Worm (Caenorhabditis elegans) whole organism, late embryonic: ENCODE measurements around the gene cah-1.

ENCODE experiments used
- che-1 ChIP-seq: sonication (generic microtip); optimal IDR thresholded peaks from 2 replicates; lab custom pipeline; 2016; ENCODE audit warnings: mild to moderate bottlenecking, missing genetic modification characterization, missing compliant biosample characterization
- dve-1 ChIP-seq: sonication (generic microtip); optimal IDR thresholded peaks from 2 replicates; lab custom pipeline; 2017; ENCODE audit warnings: antibody characterized with exemption, mild to moderate bottlenecking, missing genetic modification characterization, missing compliant biosample characterization
- lin-11 ChIP-seq: fragments of 200-800 bp; sonication (Bioruptor generic); optimal IDR thresholded peaks from 2 replicates; lab custom pipeline; 2018; ENCODE audit warnings: mild to moderate bottlenecking, missing genetic modification characterization, missing compliant biosample characterization
- mec-3 ChIP-seq: sonication (generic microtip); optimal IDR thresholded peaks from 2 replicates; lab custom pipeline; 2016; ENCODE audit warnings: borderline replicate concordance, missing genetic modification characterization, missing compliant biosample characterization
- npax-4 ChIP-seq: sonication (generic microtip); optimal IDR thresholded peaks from 2 replicates; lab custom pipeline; 2016; ENCODE audit warnings: missing genetic modification characterization, missing compliant biosample characterization
- pag-3 ChIP-seq: sonication (generic microtip); optimal IDR thresholded peaks from 2 replicates; lab custom pipeline; 2016; ENCODE audit warnings: missing compliant biosample characterization, missing genetic modification characterization, borderline replicate concordance
- pat-9 ChIP-seq: fragments of 200-800 bp; sonication (Bioruptor generic); optimal IDR thresholded peaks from 2 replicates; lab custom pipeline; 2018; ENCODE audit warnings: mild to moderate bottlenecking, missing genetic modification characterization, moderate library complexity, missing compliant biosample characterization
- syd-9 ChIP-seq: sonication (generic microtip); optimal IDR thresholded peaks from 2 replicates; lab custom pipeline; 2016; ENCODE audit warnings: mild to moderate bottlenecking, missing genetic modification characterization, moderate library complexity, missing compliant biosample characterization
- unc-55 ChIP-seq: sonication (generic microtip); optimal IDR thresholded peaks from 2 replicates; lab custom pipeline; 2017; ENCODE audit warnings: missing biosample characterization, missing genetic modification reagents, missing genetic modification characterization

DNA sequence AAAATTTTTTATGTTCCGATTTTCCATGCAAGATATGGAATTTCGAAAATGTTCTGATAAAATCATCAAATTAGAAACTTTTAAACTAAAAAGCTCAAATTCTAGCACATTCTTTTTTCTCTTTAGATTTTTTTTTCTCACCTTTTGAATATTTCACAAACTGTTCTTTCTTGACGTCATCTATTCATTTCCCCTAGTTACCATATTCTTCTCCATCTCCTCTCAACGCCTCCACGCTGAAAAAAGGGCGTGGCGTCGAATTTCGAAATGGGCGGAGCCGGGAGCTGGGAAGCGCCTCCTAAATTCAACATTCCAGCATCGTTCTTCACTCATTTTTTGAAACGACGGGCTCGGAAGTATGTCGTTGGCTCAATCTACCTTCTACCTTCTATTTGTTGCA is 43.3 kb downstream of the cah-1 start, which contains the start of gene nlp-43:
- TF ChIP-seq npax-4 (tag; lab: Kevin White, UChicago) = no peak
- no peak for TF ChIP-seq dve-1 (tag; lab: Kevin White, UChicago)
- no peak for TF ChIP-seq che-1 (tag; lab: Kevin White, UChicago)
- TF ChIP-seq pat-9 (tag; lab: Kevin White, UChicago) = no peak
- TF ChIP-seq mec-3 (tag; lab: Kevin White, UChicago) = no peak
- TF ChIP-seq syd-9 (tag; lab: Kevin White, UChicago) = no peak
- no peak for TF ChIP-seq lin-11 (tag; lab: Kevin White, UChicago)
- TF ChIP-seq pag-3 (tag; lab: Kevin White, UChicago) = no peak
- no peak for TF ChIP-seq unc-55
